Worm (Caenorhabditis elegans): Measurements from ENCODE around the gene spat-2.

ce11 chrIII:11059775-11060174, 23.0 kb downstream of the spat-2 start:
- TF ChIP-seq scrt-1 (GFP tag; IDR thresholded peaks at IDR 0.05) (no peak), ama-1 (optimal IDR thresholded peaks at IDR 0.05) (no peak), ceh-13 (GFP tag; optimal IDR thresholded peaks at IDR 0.05) (no peak), hmbx-1 (tag; optimal IDR thresholded peaks at IDR 0.05) (no peak), aly-1 (tag; optimal IDR thresholded peaks at IDR 0.05) (no peak), hnd-1 (tag; optimal IDR thresholded peaks at IDR 0.05) (no peak), hmg-4 (GFP tag; optimal IDR thresholded peaks at IDR 0.05) (no peak), pes-1 (GFP tag; IDR thresholded peaks at IDR 0.05) (no peak), sea-1 (GFP tag; conservative IDR thresholded peaks at IDR 0.05) (no peak)
